Worm (Caenorhabditis elegans) whole organism, late embryonic: Measurements from ENCODE around the gene tag-180.
A peak's percentile ranks its signal among the peaks of the same experiment; 100 is the strongest.

ENCODE experiments used
- C08G9.2 ChIP-seq: sonication (generic microtip); optimal IDR thresholded peaks from 2 replicates; lab custom pipeline; 2016; ENCODE audit warnings: mild to moderate bottlenecking, missing genetic modification characterization, moderate library complexity, missing compliant biosample characterization
- C38D4.7 ChIP-seq: fragments of 200-800 bp; sonication (Bioruptor generic); optimal IDR thresholded peaks from 2 replicates; lab custom pipeline; 2018; ENCODE audit warnings: mild to moderate bottlenecking, missing genetic modification characterization, moderate library complexity, missing compliant biosample characterization
- K02D7.2 ChIP-seq: sonication (generic microtip); optimal IDR thresholded peaks from 2 replicates; lab custom pipeline; 2017; ENCODE audit warnings: mild to moderate bottlenecking, missing genetic modification characterization, missing compliant biosample characterization
- T23F11.4 ChIP-seq: fragments of 200-800 bp; sonication (Bioruptor generic); optimal IDR thresholded peaks from 2 replicates; lab custom pipeline; 2018; ENCODE audit warnings: mild to moderate bottlenecking, missing genetic modification characterization, missing compliant biosample characterization
- ahr-1 ChIP-seq: sonication (generic microtip); optimal IDR thresholded peaks from 2 replicates; lab custom pipeline; 2016; ENCODE audit warnings: missing genetic modification characterization, missing compliant biosample characterization
- ceh-19 ChIP-seq: fragments of 200-800 bp; sonication (Bioruptor generic); optimal IDR thresholded peaks from 2 replicates; lab custom pipeline; 2018; ENCODE audit warnings: mild to moderate bottlenecking, missing genetic modification characterization, missing compliant biosample characterization
- ceh-24 ChIP-seq: sonication (generic microtip); optimal IDR thresholded peaks from 2 replicates; lab custom pipeline; 2016; ENCODE audit warnings: mild to moderate bottlenecking, missing genetic modification characterization, missing compliant biosample characterization
- ceh-30 ChIP-seq: fragments of 150-350 bp; optimal IDR thresholded peaks from 2 replicates; lab custom pipeline; 2014; ENCODE audit warnings: missing biosample characterization, missing genetic modification characterization
- ceh-31 ChIP-seq: sonication (generic microtip); optimal IDR thresholded peaks from 2 replicates; lab custom pipeline; 2016; ENCODE audit warnings: missing genetic modification characterization, missing compliant biosample characterization
- ceh-45 ChIP-seq: fragments of 200-800 bp; sonication (Bioruptor generic); IDR thresholded peaks from 2 replicates; pipeline ENCODE4 v1.3.6; 2022; ENCODE audit warnings: missing genetic modification reagents, missing genetic modification characterization, missing compliant biosample characterization
- ceh-48 ChIP-seq: sonication (generic microtip); optimal IDR thresholded peaks from 2 replicates; lab custom pipeline; 2016; ENCODE audit warnings: missing genetic modification characterization, inconsistent platforms, missing compliant biosample characterization
- ceh-6 ChIP-seq: fragments of 200-800 bp; sonication (Bioruptor generic); optimal IDR thresholded peaks from 2 replicates; lab custom pipeline; 2018; ENCODE audit warnings: mild to moderate bottlenecking, missing genetic modification characterization, missing compliant biosample characterization
- ceh-9 ChIP-seq: sonication (generic microtip); optimal IDR thresholded peaks from 2 replicates; lab custom pipeline; 2016; ENCODE audit warnings: mild to moderate bottlenecking, missing genetic modification characterization, inconsistent platforms, missing compliant biosample characterization
- che-1 ChIP-seq: sonication (generic microtip); optimal IDR thresholded peaks from 2 replicates; lab custom pipeline; 2016; ENCODE audit warnings: mild to moderate bottlenecking, missing genetic modification characterization, missing compliant biosample characterization
- dmd-4 ChIP-seq: sonication (generic microtip); optimal IDR thresholded peaks from 2 replicates; lab custom pipeline; 2016; ENCODE audit warnings: borderline replicate concordance, missing genetic modification characterization, missing compliant biosample characterization
- ets-4 ChIP-seq: sonication (generic microtip); optimal IDR thresholded peaks from 2 replicates; lab custom pipeline; 2016; ENCODE audit warnings: missing genetic modification characterization, missing compliant biosample characterization
- eyg-1 ChIP-seq: sonication (generic microtip); optimal IDR thresholded peaks from 2 replicates; lab custom pipeline; 2016; ENCODE audit warnings: missing genotype, missing genetic modification characterization, missing compliant biosample characterization
- fax-1 ChIP-seq: sonication (generic microtip); optimal IDR thresholded peaks from 2 replicates; lab custom pipeline; 2016; ENCODE audit warnings: missing genotype, missing genetic modification characterization, missing compliant biosample characterization
- fkh-6 ChIP-seq: sonication (generic microtip); optimal IDR thresholded peaks from 2 replicates; lab custom pipeline; 2016; ENCODE audit warnings: missing genetic modification characterization, missing compliant biosample characterization
- gmeb-2 ChIP-seq: sonication (generic microtip); optimal IDR thresholded peaks from 2 replicates; lab custom pipeline; 2016; ENCODE audit warnings: missing genetic modification characterization, inconsistent platforms, missing compliant biosample characterization
- hlh-13 ChIP-seq: fragments of 200-800 bp; sonication (Bioruptor generic); optimal IDR thresholded peaks from 2 replicates; lab custom pipeline; 2018; ENCODE audit warnings: mild to moderate bottlenecking, missing genetic modification characterization, missing compliant biosample characterization
- hlh-15 ChIP-seq: sonication (generic microtip); optimal IDR thresholded peaks from 2 replicates; lab custom pipeline; 2016; ENCODE audit warnings: missing genetic modification characterization, missing compliant biosample characterization
- hlh-30 ChIP-seq: sonication (generic microtip); optimal IDR thresholded peaks from 2 replicates; lab custom pipeline; 2017; ENCODE audit warnings: antibody characterized with exemption, missing genetic modification characterization, missing compliant biosample characterization; ENCODE audit not compliant: insufficient read depth
- hlh-6 ChIP-seq: sonication (generic microtip); optimal IDR thresholded peaks from 2 replicates; lab custom pipeline; 2016; ENCODE audit warnings: missing genotype, missing genetic modification characterization, missing compliant biosample characterization
- lim-6 ChIP-seq: sonication (generic microtip); optimal IDR thresholded peaks from 2 replicates; lab custom pipeline; 2016; ENCODE audit warnings: missing genetic modification characterization, missing compliant biosample characterization
- lin-11 ChIP-seq: fragments of 200-800 bp; sonication (Bioruptor generic); optimal IDR thresholded peaks from 2 replicates; lab custom pipeline; 2018; ENCODE audit warnings: mild to moderate bottlenecking, missing genetic modification characterization, missing compliant biosample characterization
- mec-3 ChIP-seq: sonication (generic microtip); optimal IDR thresholded peaks from 2 replicates; lab custom pipeline; 2016; ENCODE audit warnings: borderline replicate concordance, missing genetic modification characterization, missing compliant biosample characterization
- nhr-11 ChIP-seq: fragments of 150-350 bp; optimal IDR thresholded peaks from 2 replicates; lab custom pipeline; 2014; ENCODE audit warnings: missing biosample characterization, missing genetic modification characterization
- odd-2 ChIP-seq: sonication (generic microtip); optimal IDR thresholded peaks from 2 replicates; lab custom pipeline; 2017; ENCODE audit warnings: antibody characterized with exemption, mild to moderate bottlenecking, missing genetic modification characterization, missing compliant biosample characterization
- pat-9 ChIP-seq: fragments of 200-800 bp; sonication (Bioruptor generic); optimal IDR thresholded peaks from 2 replicates; lab custom pipeline; 2018; ENCODE audit warnings: mild to moderate bottlenecking, missing genetic modification characterization, moderate library complexity, missing compliant biosample characterization
- pha-2 ChIP-seq: sonication (generic microtip); optimal IDR thresholded peaks from 2 replicates; lab custom pipeline; 2017; ENCODE audit warnings: mild to moderate bottlenecking, missing genetic modification characterization, missing compliant biosample characterization
- pqm-1 ChIP-seq: sonication (generic microtip); optimal IDR thresholded peaks from 2 replicates; lab custom pipeline; 2016; ENCODE audit warnings: missing genetic modification characterization, missing compliant biosample characterization
- pros-1 ChIP-seq: fragments of 150-350 bp; optimal IDR thresholded peaks from 2 replicates; lab custom pipeline; 2014; ENCODE audit warnings: missing biosample characterization, missing genetic modification reagents, missing genetic modification characterization
- ref-2 ChIP-seq: sonication (generic microtip); optimal IDR thresholded peaks from 2 replicates; lab custom pipeline; 2016; ENCODE audit warnings: missing genetic modification characterization, missing compliant biosample characterization
- sdc-2 ChIP-seq: sonication (generic microtip); optimal IDR thresholded peaks from 2 replicates; lab custom pipeline; 2016; ENCODE audit warnings: missing genotype, missing genetic modification characterization, missing compliant biosample characterization
- sox-4 ChIP-seq: sonication (generic microtip); optimal IDR thresholded peaks from 2 replicates; lab custom pipeline; 2017; ENCODE audit warnings: mild to moderate bottlenecking, missing genetic modification characterization, inconsistent platforms, missing compliant biosample characterization
- tbx-2 ChIP-seq: sonication (generic microtip); optimal IDR thresholded peaks from 2 replicates; lab custom pipeline; 2016; ENCODE audit warnings: missing genetic modification characterization, missing compliant biosample characterization
- ttx-3 ChIP-seq: sonication (generic microtip); optimal IDR thresholded peaks from 2 replicates; lab custom pipeline; 2016; ENCODE audit warnings: missing genetic modification reagents, missing genetic modification characterization, missing compliant biosample characterization
- unc-3 ChIP-seq, 2 experiments: fragments of 200-800 bp in 1 of 2; sonication (Bioruptor generic) in 1 of 2; sonication (generic microtip) in 1 of 2; conservative IDR thresholded peaks in 1 of 2; optimal IDR thresholded peaks in 1 of 2; 2 replicates each; pipeline versions ENCODE4 v1.3.6 to Lab custom; 2016 to 2022; ENCODE audit warnings: missing compliant biosample characterization in 2 of 2, missing genetic modification characterization in 2 of 2, missing genetic modification reagents in 1 of 2
- unc-42 ChIP-seq: sonication (generic microtip); optimal IDR thresholded peaks from 2 replicates; lab custom pipeline; 2016; ENCODE audit warnings: missing genotype, missing genetic modification characterization, missing compliant biosample characterization
- ztf-16 ChIP-seq: sonication (generic microtip); optimal IDR thresholded peaks from 2 replicates; lab custom pipeline; 2017; ENCODE audit warnings: missing genetic modification characterization, missing compliant biosample characterization

The tag-180 gene

DNA sequence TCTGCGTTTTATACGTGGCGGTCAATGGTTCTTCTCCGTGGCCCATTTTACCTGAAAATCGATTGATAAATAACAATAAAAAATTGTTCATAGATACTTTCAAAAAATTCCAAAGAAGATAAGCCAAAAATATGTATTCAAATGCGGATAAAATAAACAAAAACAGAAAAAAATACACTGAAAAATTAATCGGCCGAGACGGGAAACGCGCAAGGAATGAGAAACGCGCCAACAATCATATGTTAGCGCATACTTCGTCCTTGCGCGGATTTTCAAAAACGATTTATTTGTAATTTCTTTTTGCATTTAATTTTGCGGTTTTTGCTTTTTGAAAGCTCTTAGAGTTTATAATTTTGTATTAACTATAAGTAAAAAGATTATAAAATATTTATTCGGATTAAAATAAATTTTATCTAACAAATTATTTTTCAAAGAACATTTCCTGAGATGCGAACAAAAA, 16.4 kb upstream of the tag-180 start, which contains the start of gene nduf-11 (continued):
- TF ChIP-seq fax-1 (tag; lab: Kevin White, UChicago) (peak; percentile 19), sox-4 (peak; percentile 47)

DNA sequence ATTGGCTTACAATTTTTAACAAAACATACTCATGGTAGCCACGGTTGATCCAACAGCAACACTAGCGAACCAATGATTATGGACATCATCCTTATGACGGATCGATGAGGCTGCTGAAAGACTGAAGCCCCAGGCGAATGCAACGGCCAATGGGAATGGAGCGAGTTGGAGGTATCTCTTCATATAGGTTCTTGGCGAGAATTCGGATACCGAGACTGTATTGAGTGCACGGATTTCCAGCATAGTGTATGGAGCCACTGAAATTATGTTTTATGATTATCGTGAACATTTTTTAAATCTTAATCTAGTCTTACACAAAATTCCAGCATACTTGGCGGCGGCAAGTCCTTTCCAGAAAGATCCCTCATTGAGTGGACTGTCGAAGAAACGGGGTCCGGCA, 15.3 kb upstream of the tag-180 start:
- TF ChIP-seq ceh-30 (tag; lab: Kevin White, UChicago) (no peak), che-1 (tag; lab: Kevin White, UChicago) (no peak), ets-4 (tag; lab: Kevin White, UChicago) (no peak), hlh-15 (no peak), ceh-24 (tag; lab: Kevin White, UChicago) (no peak), sox-4 (no peak), ceh-31 (no peak), hlh-30 (tag; lab: Kevin White, UChicago) (no peak), lim-6 (tag; lab: Kevin White, UChicago) (no peak), ref-2 (no peak), nhr-11 (no peak), C08G9.2 (tag; lab: Kevin White, UChicago) (no peak), unc-42 (tag; lab: Kevin White, UChicago) (no peak), pqm-1 (tag; lab: Kevin White, UChicago) (no peak), hlh-13 (no peak), unc-3 (GFP tag; conservative IDR thresholded peaks at IDR 0.05; lab: Robert Waterston, UW) (no peak), unc-3 (tag; optimal IDR thresholded peaks at IDR 0.05; lab: Kevin White, UChicago) (no peak), dmd-4 (no peak), fkh-6 (no peak)

DNA sequence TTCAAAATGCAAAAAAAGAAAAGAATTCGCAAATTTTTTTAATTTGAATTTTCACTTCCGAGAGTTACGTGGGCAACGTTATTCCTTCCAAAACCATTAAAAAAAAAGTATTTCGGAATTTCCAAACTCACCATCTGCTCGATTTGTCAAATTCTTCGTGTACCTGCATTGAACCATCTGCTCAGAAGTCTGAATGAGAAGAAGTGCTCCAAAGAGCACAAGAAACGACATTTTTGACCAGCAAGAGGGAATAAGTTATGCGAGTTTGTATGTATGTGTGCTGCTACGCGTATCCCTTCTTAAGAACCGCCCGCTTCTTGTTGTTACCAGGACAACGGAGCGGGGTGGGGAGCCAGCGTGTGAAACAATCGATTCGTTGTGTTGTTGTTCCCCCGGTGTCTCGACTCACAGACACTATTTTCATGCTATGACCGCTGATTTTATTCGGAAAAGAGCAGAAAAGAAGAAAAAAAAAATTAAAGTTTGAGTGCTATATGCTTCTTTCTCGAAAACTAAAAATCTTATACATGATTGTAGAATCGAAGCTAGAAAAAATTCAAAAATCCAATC, 14.2 kb upstream of the tag-180 start, which contains the start of gene lgc-20:
TSS of gene lgc-20 (minus strand) at position 311 of the 570 bp plus-strand sequence.
- TF ChIP-seq ceh-30 (tag; lab: Kevin White, UChicago) (no peak), ceh-45 (GFP tag; lab: Robert Waterston, UW) (no peak), ttx-3 (tag; lab: Kevin White, UChicago) (no peak), ceh-48 (peak; percentile 2), pros-1 (tag; lab: Kevin White, UChicago) (no peak), sdc-2 (tag; lab: Kevin White, UChicago) (no peak)

DNA sequence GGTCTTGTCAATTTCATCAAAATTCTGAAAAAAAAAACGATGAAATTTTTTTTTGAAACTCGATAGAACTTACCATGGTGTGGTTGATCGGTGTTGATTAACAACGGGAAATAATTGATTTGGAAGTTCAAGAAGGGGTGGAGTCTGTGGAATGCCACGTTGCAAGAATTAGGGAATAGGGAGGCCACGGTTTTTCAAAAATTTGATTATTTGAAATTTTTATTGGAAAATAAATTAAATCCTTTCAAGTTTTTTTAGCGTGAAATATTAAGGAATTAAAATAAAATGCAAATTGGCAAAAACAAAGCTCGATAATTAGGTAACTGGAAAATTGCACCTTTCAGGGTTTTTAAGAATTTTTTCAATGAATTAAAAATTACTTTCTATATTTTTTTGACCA, 10.3 kb upstream of the tag-180 start, which contains the start of gene rmd-3:
TSS of gene rmd-3 (minus strand) at position 101 of the 400 bp plus-strand sequence.
- TF ChIP-seq odd-2 (tag; lab: Kevin White, UChicago) (no peak), lim-6 (tag; lab: Kevin White, UChicago) (no peak), unc-3 (GFP tag; conservative IDR thresholded peaks at IDR 0.05; lab: Robert Waterston, UW) (no peak), unc-3 (tag; optimal IDR thresholded peaks at IDR 0.05; lab: Kevin White, UChicago) (no peak), lin-11 (no peak), ref-2 (no peak), K02D7.2 (tag; lab: Kevin White, UChicago) (no peak), ceh-6 (GFP tag; lab: Kevin White, UChicago) (no peak), tbx-2 (no peak), pat-9 (tag; lab: Kevin White, UChicago) (no peak), sox-4 (no peak), C38D4.7 (GFP tag; lab: Kevin White, UChicago) (no peak), ahr-1 (tag; lab: Kevin White, UChicago) (no peak), hlh-6 (no peak)

DNA sequence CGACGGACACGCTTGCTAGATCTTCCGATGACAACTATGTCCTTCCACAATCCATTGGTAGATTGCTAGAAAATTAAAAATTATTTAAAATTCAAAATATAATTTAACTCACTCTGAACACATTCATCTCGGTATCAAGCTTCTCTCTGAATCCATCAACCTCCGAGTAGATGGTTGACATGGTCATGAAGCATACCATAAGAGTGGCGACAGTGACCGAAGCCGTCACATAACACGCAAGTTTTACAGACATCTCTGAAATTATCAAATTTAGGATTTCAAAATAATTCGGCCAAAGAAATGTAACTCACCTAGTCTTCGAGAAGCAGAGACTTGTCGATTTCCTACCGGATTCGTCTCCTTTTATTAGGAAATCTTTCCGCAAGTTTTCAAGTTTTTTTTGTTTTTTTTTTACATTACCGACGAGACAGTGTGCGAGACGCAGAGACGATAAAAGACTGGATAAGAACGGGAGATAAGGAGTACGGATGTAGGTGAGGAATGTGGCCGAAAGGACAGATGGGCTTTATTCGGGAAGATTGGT, 8.3 kb upstream of the tag-180 start, which contains the start of gene sqt-1:
TSS of gene sqt-1 (minus strand) at position 341 of the 544 bp plus-strand sequence.
- TF ChIP-seq lim-6 (tag; lab: Kevin White, UChicago) (no peak), T23F11.4 (GFP tag; lab: Kevin White, UChicago) (no peak), eyg-1 (tag; lab: Kevin White, UChicago) (no peak), pha-2 (tag; lab: Kevin White, UChicago) (no peak), ceh-31 (no peak), mec-3 (no peak), ceh-9 (tag; lab: Kevin White, UChicago) (no peak), ceh-19 (GFP tag; lab: Kevin White, UChicago) (no peak), K02D7.2 (tag; lab: Kevin White, UChicago) (no peak), ztf-16 (tag; lab: Kevin White, UChicago) (no peak), ahr-1 (tag; lab: Kevin White, UChicago) (no peak), odd-2 (tag; lab: Kevin White, UChicago) (no peak), sdc-2 (tag; lab: Kevin White, UChicago) (no peak), gmeb-2 (tag; lab: Kevin White, UChicago) (no peak)
